Worm (Caenorhabditis elegans): Measurements from ENCODE around the gene mep-1.

- no peak for TF ChIP-seq unc-62 (GFP tag; optimal IDR thresholded peaks at IDR 0.05)
- no peak for TF ChIP-seq jun-1 (tag; optimal IDR thresholded peaks at IDR 0.05)
- TF ChIP-seq lin-15B (tag; optimal IDR thresholded peaks at IDR 0.05) = no peak
- TF ChIP-seq ceh-16 (tag; optimal IDR thresholded peaks at IDR 0.05) = no peak
- no peak for TF ChIP-seq unc-39 (tag; optimal IDR thresholded peaks at IDR 0.05)
- TF ChIP-seq elt-2 (tag; optimal IDR thresholded peaks at IDR 0.05) = no peak
- no peak for TF ChIP-seq pqm-1 (tag; optimal IDR thresholded peaks at IDR 0.05)
- TF ChIP-seq elt-3 (tag; optimal IDR thresholded peaks at IDR 0.05) = no peak
- no peak for TF ChIP-seq ama-1 (optimal IDR thresholded peaks at IDR 0.05)
- no peak for TF ChIP-seq ceh-82 (tag; optimal IDR thresholded peaks at IDR 0.05)
- TF ChIP-seq nhr-11 (tag; optimal IDR thresholded peaks at IDR 0.05) = no peak
- TF ChIP-seq eor-1 (tag; optimal IDR thresholded peaks at IDR 0.05) = no peak
Observed at ce11 chrIV:11489610-11490339, 34.7 kb upstream of the mep-1 start.
